Fruit fly (Drosophila melanogaster): Measurements from ENCODE around the gene hoip.

Gene hoip

dm6 chr2L:9692364-9693348 is 6.9 kb upstream of the hoip start (continued):
- TF ChIP-seq gt (GFP tag; IDR thresholded peaks at IDR 0.05) (no peak), NFAT (GFP tag; IDR thresholded peaks at IDR 0.05) (peak; percentile 88), Dp (GFP tag; optimal IDR thresholded peaks at IDR 0.05) (no peak), dan (GFP tag; IDR thresholded peaks at IDR 0.05) (no peak), cad (GFP tag; optimal IDR thresholded peaks at IDR 0.05) (no peak), CG18476 (GFP tag; optimal IDR thresholded peaks at IDR 0.05) (peak; percentile 39), dysf (GFP tag; IDR thresholded peaks at IDR 0.05) (peak; percentile 87), Lim3 (GFP tag; IDR thresholded peaks at IDR 0.05) (no peak), mirr (GFP tag; optimal IDR thresholded peaks at IDR 0.05) (no peak), Ssrp (tag; optimal IDR thresholded peaks at IDR 0.05) (peak; percentile 14), Blimp-1 (GFP tag; optimal IDR thresholded peaks at IDR 0.05) (peak; percentile 53), ato (GFP tag; IDR thresholded peaks at IDR 0.05; ENCODE audit: partially characterized antibody) (no peak), Fer3 (tag; optimal IDR thresholded peaks at IDR 0.05) (peak; percentile 69), Ets65A (GFP tag) (no peak), z (GFP tag; IDR thresholded peaks at IDR 0.05) (no peak), CoRest (tag; optimal IDR thresholded peaks at IDR 0.05) (peak; percentile 72), Rx (GFP tag; IDR thresholded peaks at IDR 0.05) (0 out of 2 replicates have a peak, but pooled peaks have one; percentile 43), CG10274 (GFP tag; optimal IDR thresholded peaks at IDR 0.05) (no peak), sna (GFP tag; IDR thresholded peaks at IDR 0.05; ENCODE audit: partially characterized antibody) (no peak), Sox100B (GFP tag; optimal IDR thresholded peaks at IDR 0.05) (peak; percentile 40), Sry-β (GFP tag; optimal IDR thresholded peaks at IDR 0.05) (no peak), CG9932 (GFP tag; IDR thresholded peaks at IDR 0.05) (peak; percentile 89), CG9609 (GFP tag; optimal IDR thresholded peaks at IDR 0.05) (no peak), tna (GFP tag; IDR thresholded peaks at IDR 0.05; ENCODE audit: partially characterized antibody) (no peak), aop (GFP tag; IDR thresholded peaks at IDR 0.05) (no peak), CG2202 (tag; optimal IDR thresholded peaks at IDR 0.05) (no peak), salm (tag; optimal IDR thresholded peaks at IDR 0.05) (no peak), rib (GFP tag; IDR thresholded peaks at IDR 0.05) (peak; percentile 63; the same call in 1 of the 2 replicates), CG42726 (GFP tag; IDR thresholded peaks at IDR 0.05; ENCODE audit: partially characterized antibody) (no peak), pan (optimal IDR thresholded peaks at IDR 0.05) (no peak), pan (GFP tag; optimal IDR thresholded peaks at IDR 0.05 in 1 of 2, IDR thresholded peaks at IDR 0.05 in 1 of 2) (peak in 1 of 2 experiments; percentile 88), Med (GFP tag) (peak; percentile 89), Antp (GFP tag; optimal IDR thresholded peaks at IDR 0.05) (no peak), pzg (GFP tag; optimal IDR thresholded peaks at IDR 0.05) (no peak), CG3407 (GFP tag; optimal IDR thresholded peaks at IDR 0.05) (no peak), Dip2 (GFP tag; IDR thresholded peaks at IDR 0.05) (no peak), fu2 (GFP tag; optimal IDR thresholded peaks at IDR 0.05) (no peak), CG10654 (GFP tag; optimal IDR thresholded peaks at IDR 0.05) (peak; percentile 13), CG4707 (GFP tag; optimal IDR thresholded peaks at IDR 0.05) (no peak), Bteb2 (GFP tag; optimal IDR thresholded peaks at IDR 0.05) (peak; percentile 26), cato (GFP tag; optimal IDR thresholded peaks at IDR 0.05; ENCODE audit: borderline replicate concordance) (no peak), slou (GFP tag; optimal IDR thresholded peaks at IDR 0.05) (peak; percentile 32), Dll (GFP tag; IDR thresholded peaks at IDR 0.05; ENCODE audit: partially characterized antibody) (no peak), run (tag; optimal IDR thresholded peaks at IDR 0.05) (no peak), row (GFP tag; IDR thresholded peaks at IDR 0.05) (peak; percentile 89), GATAe (GFP tag; conservative IDR thresholded peaks at IDR 0.05) (no peak; the same call in 1 of the 2 replicates), sima (GFP tag; optimal IDR thresholded peaks at IDR 0.05) (no peak), Mad (GFP tag; optimal IDR thresholded peaks at IDR 0.05) (no peak), CG8388 (GFP tag; optimal IDR thresholded peaks at IDR 0.05) (peak; percentile 19)

Data from whole organism, embryonic.